Fruit fly (Drosophila melanogaster) Kc167 (cell line): ENCODE measurements around the gene Kif19A.

Experiments
- Myc ChIP-seq: fragments of >200 bp; optimal IDR thresholded peaks from 2 replicates; lab custom pipeline; 2017; ENCODE audit warnings: missing external identifiers
- Sin3A ChIP-seq: fragments of >200 bp; optimal IDR thresholded peaks from 2 replicates; lab custom pipeline; 2018; ENCODE audit warnings: missing external identifiers
- psq ChIP-seq: fragments of >200 bp; optimal IDR thresholded peaks from 2 replicates; lab custom pipeline; 2017; ENCODE audit warnings: missing external identifiers

- TF ChIP-seq Sin3A (lab: Kevin White, UChicago) = no peak
- no peak for TF ChIP-seq psq (lab: Kevin White, UChicago)
- no peak for TF ChIP-seq Myc (lab: Kevin White, UChicago)
These were observed 29.2 kb downstream of the Kif19A start, which contains the start of gene Npc2b for dm6 chr3R:14088887-14089567.
